Worm (Caenorhabditis elegans): ENCODE data around the gene C31H1.5.

- TF ChIP-seq ref-1 (GFP tag; conservative IDR thresholded peaks at IDR 0.05) (no peak), tab-1 (GFP tag; IDR thresholded peaks at IDR 0.05) (no peak), flt-1 (GFP tag; IDR thresholded peaks at IDR 0.05) (no peak), med-1 (GFP tag; optimal IDR thresholded peaks at IDR 0.05; ENCODE audit: insufficient read depth) (no peak), klf-2 (GFP tag; conservative IDR thresholded peaks at IDR 0.05) (no peak)
Measured at ce11 chrIV:5754821-5755220, 41.8 kb downstream of the C31H1.5 start.

All from whole organism, midembryonic.